Fruit fly (Drosophila melanogaster): ENCODE data around the gene CG15252.

DNA sequence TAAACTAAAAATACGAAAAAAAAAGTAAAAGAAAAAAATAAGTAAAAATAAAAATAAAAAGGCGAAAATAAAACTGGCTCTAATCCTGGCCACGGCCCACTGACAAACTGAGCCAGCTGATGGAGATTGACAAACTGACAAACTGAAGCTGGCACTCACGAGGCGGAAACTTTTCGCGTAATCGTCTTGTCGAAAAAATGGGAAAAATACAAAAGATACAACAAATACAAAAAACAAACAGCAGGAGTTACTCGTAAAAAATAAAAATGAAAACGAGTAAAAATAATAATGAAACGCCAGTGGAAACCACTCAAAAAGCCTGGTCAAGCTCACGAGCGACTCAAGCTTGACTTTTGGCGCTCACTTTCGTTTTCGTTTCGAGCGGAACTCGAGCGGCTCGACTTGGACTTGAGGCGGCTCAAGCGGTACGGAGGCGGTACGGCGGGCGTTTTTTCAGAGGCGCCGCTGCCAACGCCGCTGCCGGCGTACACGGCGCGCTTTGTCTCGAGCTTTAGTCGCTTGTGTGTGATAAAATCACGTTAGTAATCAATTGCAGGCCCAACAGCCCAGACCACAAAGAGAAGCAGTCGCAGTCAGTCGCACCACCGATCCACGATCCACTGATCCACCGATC is 8.9 kb upstream of the CG15252 start, which contains the start of gene CG32694:
- TF ChIP-seq insv (optimal IDR thresholded peaks at IDR 0.05) (no peak), Myc (optimal IDR thresholded peaks at IDR 0.05) (no peak), h (optimal IDR thresholded peaks at IDR 0.05) (no peak), Sin3A (optimal IDR thresholded peaks at IDR 0.05) (no peak), psq (optimal IDR thresholded peaks at IDR 0.05) (no peak), ttk (optimal IDR thresholded peaks at IDR 0.05) (no peak)
